Fruit fly (Drosophila melanogaster) whole organism, embryonic: ENCODE measurements around the gene Hmbs.

ENCODE experiments used
- Asciz ChIP-seq: fragments of 200-800 bp; sonication (Bioruptor generic); optimal IDR thresholded peaks from 2 replicates; lab custom pipeline; 2017; ENCODE audit warnings: missing biosample characterization, mild to moderate bottlenecking, missing genetic modification characterization, missing genetic modification reagents
- Atf-2 ChIP-seq: fragments of 200-800 bp; sonication (Bioruptor generic); optimal IDR thresholded peaks from 2 replicates; lab custom pipeline; 2016; ENCODE audit warnings: missing biosample characterization, missing genetic modification characterization
- CG10959 ChIP-seq: fragments of 200-800 bp; sonication (Bioruptor generic); IDR thresholded peaks from 2 replicates; pipeline ENCODE4 v1.3.6; 2022; ENCODE audit warnings: missing biosample characterization, missing genetic modification characterization
- CG11085 ChIP-seq: fragments of 200-800 bp; sonication (Bioruptor generic); IDR thresholded peaks from 2 replicates; pipeline ENCODE4 v1.3.6; 2022; ENCODE audit warnings: missing biosample characterization, missing genetic modification characterization
- CG13287 ChIP-seq: fragments of 200-800 bp; sonication (Bioruptor generic); IDR thresholded peaks from 2 replicates; pipeline ENCODE4 v1.3.6; 2022; ENCODE audit warnings: missing biosample characterization, missing genetic modification characterization; ENCODE audit not compliant: partially characterized antibody
- CG14667 ChIP-seq: fragments of 200-800 bp; sonication (Bioruptor generic); IDR thresholded peaks from 2 replicates; pipeline ENCODE4 v1.3.6; 2022; ENCODE audit warnings: missing biosample characterization, missing genetic modification characterization
- CG1603 ChIP-seq: fragments of 200-800 bp; sonication (Bioruptor generic); optimal IDR thresholded peaks from 2 replicates; lab custom pipeline; 2019; ENCODE audit warnings: missing biosample characterization, mild to moderate bottlenecking, missing genetic modification characterization, moderate library complexity
- CG16779 ChIP-seq: fragments of 200-800 bp; sonication (Bioruptor generic); IDR thresholded peaks from 2 replicates; pipeline ENCODE4 v1.3.6; 2022; ENCODE audit warnings: missing biosample characterization, missing genetic modification characterization
- CG17186 ChIP-seq: fragments of 200-800 bp; sonication (Bioruptor generic); optimal IDR thresholded peaks from 3 replicates; lab custom pipeline; 2017; ENCODE audit warnings: missing biosample characterization, missing genetic modification reagents, missing genetic modification characterization
- CG17361 ChIP-seq: fragments of 200-800 bp; sonication (Bioruptor generic); IDR thresholded peaks from 3 replicates; pipeline ENCODE4 v1.3.6; 2022; ENCODE audit warnings: missing biosample characterization, missing genetic modification characterization
- CG2120 ChIP-seq: fragments of 200-800 bp; sonication (Bioruptor generic); optimal IDR thresholded peaks from 3 replicates; lab custom pipeline; 2016; ENCODE audit warnings: missing biosample characterization, missing genetic modification characterization
- CG34422 ChIP-seq: fragments of 200-800 bp; sonication (Bioruptor generic); IDR thresholded peaks from 3 replicates; pipeline ENCODE4 v1.3.6; 2022; ENCODE audit warnings: missing biosample characterization, missing genetic modification characterization
- CG3995 ChIP-seq: fragments of 200-800 bp; sonication (Bioruptor generic); optimal IDR thresholded peaks from 3 replicates; lab custom pipeline; 2016; ENCODE audit warnings: missing biosample characterization, missing genetic modification characterization
- CG8089 ChIP-seq: fragments of 200-800 bp; sonication (Bioruptor generic); optimal IDR thresholded peaks from 3 replicates; lab custom pipeline; 2016; ENCODE audit warnings: missing biosample characterization, missing genetic modification characterization
- CG8765 ChIP-seq: fragments of 200-800 bp; sonication (Bioruptor generic); IDR thresholded peaks from 2 replicates; pipeline ENCODE4 v1.3.6; 2022; ENCODE audit warnings: missing biosample characterization, missing genetic modification characterization
- CG8924 ChIP-seq: fragments of 200-800 bp; optimal IDR thresholded peaks from 3 replicates; lab custom pipeline; 2019; ENCODE audit warnings: missing biosample characterization, mild to moderate bottlenecking, missing genetic modification characterization, moderate library complexity
- CG9215 ChIP-seq: fragments of 200-800 bp; sonication (Bioruptor generic); IDR thresholded peaks from 2 replicates; pipeline ENCODE4 v1.3.6; 2022; ENCODE audit warnings: missing biosample characterization, missing genetic modification characterization
- CTCF ChIP-seq: fragments of 200-800 bp; sonication (Bioruptor generic); optimal IDR thresholded peaks from 2 replicates; lab custom pipeline; 2017; ENCODE audit warnings: missing biosample characterization, mild to moderate bottlenecking, missing genetic modification characterization, moderate library complexity
- CkIIα-i1 ChIP-seq: fragments of 200-800 bp; sonication (Bioruptor generic); IDR thresholded peaks from 2 replicates; pipeline ENCODE4 v1.3.6; 2022; ENCODE audit warnings: missing biosample characterization, missing genetic modification characterization
- Dll ChIP-seq: fragments of 200-800 bp; sonication (Bioruptor generic); IDR thresholded peaks from 4 replicates; pipeline ENCODE4 v1.3.6; 2022; ENCODE audit warnings: missing biosample characterization, missing genetic modification characterization; ENCODE audit not compliant: partially characterized antibody
- Eip74EF ChIP-seq, 2 experiments: fragments of 200-800 bp in 1 of 2; fragments of >200 bp in 1 of 2; sonication (Bioruptor generic) in 1 of 2; optimal IDR thresholded peaks; 2 replicates each; lab custom pipeline; 2017 to 2019; ENCODE audit warnings: missing biosample characterization in 2 of 2, missing genetic modification characterization in 2 of 2, mild to moderate bottlenecking in 1 of 2, moderate library complexity in 1 of 2
- Hsf ChIP-seq: fragments of 200-800 bp; sonication (Bioruptor generic); optimal IDR thresholded peaks from 3 replicates; lab custom pipeline; 2016; ENCODE audit warnings: missing biosample characterization, missing genetic modification characterization
- Mad ChIP-seq: fragments of 200-800 bp; sonication (Bioruptor generic); optimal IDR thresholded peaks from 2 replicates; lab custom pipeline; 2016; ENCODE audit warnings: missing biosample characterization, missing genetic modification characterization
- Myb ChIP-seq: fragments of 200-800 bp; sonication (Bioruptor generic); optimal IDR thresholded peaks from 2 replicates; lab custom pipeline; 2016; ENCODE audit warnings: missing biosample characterization, missing genetic modification characterization
- Nf-YC ChIP-seq: fragments of 200-800 bp; optimal IDR thresholded peaks from 3 replicates; lab custom pipeline; 2019; ENCODE audit warnings: missing biosample characterization, mild to moderate bottlenecking, missing genetic modification characterization, moderate library complexity
- Opbp ChIP-seq: fragments of 200-800 bp; sonication (Bioruptor generic); IDR thresholded peaks from 3 replicates; pipeline ENCODE4 v1.3.6; 2022; ENCODE audit warnings: missing biosample characterization, missing genetic modification characterization; ENCODE audit not compliant: partially characterized antibody
- aop ChIP-seq: fragments of 200-800 bp; sonication (Bioruptor generic); IDR thresholded peaks from 2 replicates; pipeline ENCODE4 v1.3.6; 2022; ENCODE audit warnings: missing biosample characterization, missing genetic modification characterization
- ato ChIP-seq: fragments of 200-800 bp; sonication (Bioruptor generic); IDR thresholded peaks from 2 replicates; pipeline ENCODE4 v1.3.6; 2022; ENCODE audit warnings: missing biosample characterization, missing genetic modification characterization; ENCODE audit not compliant: partially characterized antibody
- br ChIP-seq: fragments of >200 bp; optimal IDR thresholded peaks from 2 replicates; lab custom pipeline; 2017
- chif ChIP-seq, 2 experiments: fragments of 200-800 bp; sonication (Bioruptor generic); optimal IDR thresholded peaks; 3 replicates each; lab custom pipeline; 2016; ENCODE audit warnings: missing biosample characterization in 2 of 2, missing genetic modification characterization in 2 of 2
- crp ChIP-seq, 2 experiments: fragments of 200-800 bp; sonication (Bioruptor generic); optimal IDR thresholded peaks; 2 replicates in 1 of 2; 3 replicates in 1 of 2; lab custom pipeline; 2017; ENCODE audit warnings: missing biosample characterization in 2 of 2, missing genetic modification characterization in 2 of 2, mild to moderate bottlenecking in 1 of 2, moderate library complexity in 1 of 2
- fd3F ChIP-seq: fragments of 200-800 bp; sonication (Bioruptor generic); optimal IDR thresholded peaks from 2 replicates; lab custom pipeline; 2018; ENCODE audit warnings: missing biosample characterization, mild to moderate bottlenecking, missing genetic modification characterization, moderate library complexity
- fd96Cb ChIP-seq: fragments of 200-800 bp; sonication (Bioruptor generic); optimal IDR thresholded peaks from 2 replicates; lab custom pipeline; 2018; ENCODE audit warnings: missing biosample characterization, mild to moderate bottlenecking, missing genetic modification characterization, moderate library complexity
- gcm2 ChIP-seq: fragments of 200-800 bp; sonication (Bioruptor generic); optimal IDR thresholded peaks from 2 replicates; lab custom pipeline; 2016; ENCODE audit warnings: missing biosample characterization, missing genetic modification characterization
- hb ChIP-seq: fragments of 200-800 bp; sonication (Bioruptor generic); IDR thresholded peaks from 3 replicates; pipeline ENCODE4 v1.3.6; 2022; ENCODE audit warnings: missing biosample characterization, missing genetic modification characterization; ENCODE audit not compliant: partially characterized antibody
- hkb ChIP-seq, 2 experiments: fragments of 200-800 bp in 1 of 2; fragments of >200 bp in 1 of 2; sonication (Bioruptor generic) in 1 of 2; IDR thresholded peaks in 1 of 2; optimal IDR thresholded peaks in 1 of 2; 2 replicates each; pipeline versions ENCODE4 v1.3.6 to Lab custom; 2017 to 2022; ENCODE audit warnings: missing biosample characterization in 1 of 2, missing genetic modification characterization in 1 of 2
- insv ChIP-seq, 2 experiments: fragments of 200-800 bp; sonication (Bioruptor generic); optimal IDR thresholded peaks; 3 replicates each; lab custom pipeline; 2016 to 2018; ENCODE audit warnings: missing biosample characterization in 2 of 2, missing genetic modification characterization in 2 of 2
- mam ChIP-seq: fragments of 200-800 bp; sonication (Bioruptor generic); optimal IDR thresholded peaks from 3 replicates; lab custom pipeline; 2016; ENCODE audit warnings: missing biosample characterization, missing genetic modification characterization
- p53 ChIP-seq: fragments of 200-800 bp; sonication (Bioruptor generic); optimal IDR thresholded peaks from 2 replicates; lab custom pipeline; 2016; ENCODE audit warnings: missing biosample characterization, missing genetic modification characterization
- pho ChIP-seq: fragments of 200-800 bp; sonication (Bioruptor generic); optimal IDR thresholded peaks from 2 replicates; lab custom pipeline; 2016; ENCODE audit warnings: missing biosample characterization, missing genetic modification characterization
- pzg ChIP-seq: fragments of 200-800 bp; sonication (Bioruptor generic); optimal IDR thresholded peaks from 3 replicates; lab custom pipeline; 2018; ENCODE audit warnings: missing biosample characterization, mild to moderate bottlenecking, missing genetic modification characterization, moderate library complexity
- scrt ChIP-seq: fragments of 200-800 bp; sonication (Bioruptor generic); optimal IDR thresholded peaks from 2 replicates; lab custom pipeline; 2018; ENCODE audit warnings: missing biosample characterization, mild to moderate bottlenecking, missing genetic modification characterization, moderate library complexity
- sd ChIP-seq: fragments of 200-800 bp; sonication (Bioruptor generic); optimal IDR thresholded peaks from 3 replicates; lab custom pipeline; 2018; ENCODE audit warnings: missing biosample characterization, mild to moderate bottlenecking, missing genetic modification characterization, moderate library complexity
- slp2 ChIP-seq: fragments of 200-800 bp; sonication (Bioruptor generic); optimal IDR thresholded peaks from 2 replicates; lab custom pipeline; 2016; ENCODE audit warnings: missing biosample characterization, missing genetic modification characterization
- so ChIP-seq: fragments of 200-800 bp; sonication (Bioruptor generic); IDR thresholded peaks from 3 replicates; pipeline ENCODE4 v1.3.6; 2022; ENCODE audit warnings: missing biosample characterization, missing genetic modification characterization
- stc ChIP-seq: fragments of 200-800 bp; sonication (Bioruptor generic); IDR thresholded peaks from 2 replicates; pipeline ENCODE4 v1.3.6; 2022; ENCODE audit warnings: missing biosample characterization, missing genetic modification characterization
- sug ChIP-seq: fragments of 200-800 bp; optimal IDR thresholded peaks from 2 replicates; lab custom pipeline; 2019; ENCODE audit warnings: missing biosample characterization, mild to moderate bottlenecking, missing genetic modification characterization, moderate library complexity
- tio ChIP-seq: fragments of 200-800 bp; sonication (Bioruptor generic); optimal IDR thresholded peaks from 2 replicates; lab custom pipeline; 2017; ENCODE audit warnings: missing biosample characterization, missing genetic modification characterization, inconsistent platforms
- vnd ChIP-seq: fragments of 200-800 bp; sonication (Bioruptor generic); IDR thresholded peaks from 3 replicates; pipeline ENCODE4 v1.3.6; 2022; ENCODE audit warnings: missing biosample characterization, missing genetic modification characterization; ENCODE audit not compliant: partially characterized antibody
- zf30C ChIP-seq: fragments of 200-800 bp; sonication (Bioruptor generic); optimal IDR thresholded peaks from 3 replicates; lab custom pipeline; 2018; ENCODE audit warnings: missing biosample characterization, mild to moderate bottlenecking, missing genetic modification characterization

Hmbs gene

dm6 chr3L:1300076-1300635, 34.5 kb upstream of the Hmbs start (continued):
- peak; percentile 7 for TF ChIP-seq pho
- TF ChIP-seq gcm2, result peak; percentile 7
- TF ChIP-seq CG14667 (GFP tag; lab: Robert Waterston, UW), result peak; percentile 74
- TF ChIP-seq CkIIα-i1 (GFP tag; lab: Robert Waterston, UW), result no peak
- no peak for TF ChIP-seq vnd (GFP tag; lab: Robert Waterston, UW)
- TF ChIP-seq CG8089 (GFP tag; lab: Kevin White, UChicago), result no peak
- TF ChIP-seq CG17361, result peak; percentile 94
- no peak for TF ChIP-seq CG3995 (GFP tag; lab: Kevin White, UChicago)
- peak; percentile 85 for TF ChIP-seq fd96Cb (tag; lab: Kevin White, UChicago)
- TF ChIP-seq scrt, result peak; percentile 72
- TF ChIP-seq hkb (optimal IDR thresholded peaks at IDR 0.05; lab: Kevin White, UChicago), result no peak
- TF ChIP-seq hkb (GFP tag; IDR thresholded peaks at IDR 0.05; lab: Robert Waterston, UW), result peak; percentile 90
- peak; percentile 56 for TF ChIP-seq CG9215 (GFP tag; lab: Robert Waterston, UW)
- peak; percentile 25 for TF ChIP-seq Mad (GFP tag; lab: Kevin White, UChicago)
- peak in 1 of 2 experiments; percentile 39 for TF ChIP-seq crp (GFP tag; optimal IDR thresholded peaks at IDR 0.05; lab: Kevin White, UChicago)
- peak; percentile 86 for TF ChIP-seq CG34422 (GFP tag; lab: Robert Waterston, UW)
- TF ChIP-seq slp2, result peak; percentile 22
- peak; percentile 30 for TF ChIP-seq Atf-2
- peak; percentile 82 for TF ChIP-seq CG10959 (GFP tag; lab: Robert Waterston, UW)
- peak in 1 of 2 experiments; percentile 83 for TF ChIP-seq Eip74EF (GFP tag; optimal IDR thresholded peaks at IDR 0.05; lab: Kevin White, UChicago)
- no peak for TF ChIP-seq br (lab: Kevin White, UChicago)
- no peak for TF ChIP-seq pzg
- no peak for TF ChIP-seq CG11085 (GFP tag; lab: Robert Waterston, UW)
- no peak for TF ChIP-seq ato
- peak; percentile 92 for TF ChIP-seq CG8924 (tag; lab: Kevin White, UChicago)
- TF ChIP-seq so, result no peak; the same call in none of the 3 replicates
- peak; percentile 34; the same call in 1 of the 2 replicates for TF ChIP-seq aop (GFP tag; lab: Robert Waterston, UW)
- no peak for TF ChIP-seq Opbp
- peak; percentile 97 for TF ChIP-seq zf30C
- TF ChIP-seq stc (GFP tag; lab: Robert Waterston, UW), result peak; percentile 74
- peak; percentile 75 for TF ChIP-seq CG2120 (GFP tag; lab: Kevin White, UChicago)
- TF ChIP-seq sug, result peak; percentile 72
- TF ChIP-seq hb (GFP tag; lab: Robert Waterston, UW), result no peak
- TF ChIP-seq Nf-YC (tag; lab: Kevin White, UChicago), result peak; percentile 70
- peak; percentile 3 to 55 for TF ChIP-seq chif (GFP tag; optimal IDR thresholded peaks at IDR 0.05; lab: Kevin White, UChicago)
- TF ChIP-seq Asciz (GFP tag; lab: Kevin White, UChicago), result peak; percentile 74
- TF ChIP-seq fd3F (GFP tag; lab: Kevin White, UChicago), result peak; percentile 29
- TF ChIP-seq CG17186 (GFP tag; lab: Kevin White, UChicago), result no peak
- peak; percentile 50 for TF ChIP-seq Hsf (GFP tag; lab: Kevin White, UChicago)
- TF ChIP-seq mam (GFP tag; lab: Kevin White, UChicago), result peak; percentile 24
- TF ChIP-seq CG8765 (GFP tag; lab: Robert Waterston, UW), result peak; percentile 61; the same call in 1 of the 2 replicates
- TF ChIP-seq p53 (GFP tag; lab: Kevin White, UChicago), result no peak
- TF ChIP-seq CG1603, result peak; percentile 31
- TF ChIP-seq insv (GFP tag; optimal IDR thresholded peaks at IDR 0.05; lab: Kevin White, UChicago), result peak in 1 of 2 experiments; percentile 30
- TF ChIP-seq sd (tag; lab: Kevin White, UChicago), result peak; percentile 93
- peak; percentile 39 for TF ChIP-seq CTCF (GFP tag; lab: Kevin White, UChicago)
- no peak for TF ChIP-seq Myb (GFP tag; lab: Kevin White, UChicago)
- TF ChIP-seq Dll (GFP tag; lab: Robert Waterston, UW), result no peak
- no peak for TF ChIP-seq tio (GFP tag; lab: Kevin White, UChicago)
- no peak for TF ChIP-seq CG13287 (GFP tag; lab: Robert Waterston, UW)
- no peak for TF ChIP-seq CG16779
